Fruit fly (Drosophila melanogaster) whole organism, embryonic: ENCODE results near the gene CG10431.

Experiments used
- ATbp ChIP-seq: fragments of 200-800 bp; sonication (Bioruptor generic); optimal IDR thresholded peaks from 2 replicates; lab custom pipeline; 2017; ENCODE audit warnings: missing biosample characterization, mild to moderate bottlenecking, missing genetic modification characterization, missing genetic modification reagents
- Antp ChIP-seq: fragments of 200-800 bp; sonication (Bioruptor generic); optimal IDR thresholded peaks from 3 replicates; lab custom pipeline; 2016; ENCODE audit warnings: missing biosample characterization, missing genetic modification characterization
- Awh ChIP-seq: fragments of 200-800 bp; sonication (Bioruptor generic); IDR thresholded peaks from 2 replicates; pipeline ENCODE4, ENCODE4 v1.3.6; 2022; ENCODE audit warnings: missing biosample characterization, missing genetic modification characterization
- CG10147 ChIP-seq: fragments of 200-800 bp; sonication (Bioruptor generic); optimal IDR thresholded peaks from 2 replicates; lab custom pipeline; 2019; ENCODE audit warnings: missing biosample characterization, mild to moderate bottlenecking, missing genetic modification characterization, moderate library complexity
- CG10209 ChIP-seq: fragments of 200-800 bp; sonication (Bioruptor generic); optimal IDR thresholded peaks from 3 replicates; lab custom pipeline; 2017; ENCODE audit warnings: missing biosample characterization, mild to moderate bottlenecking, missing genetic modification characterization, missing genetic modification reagents
- CG1024 ChIP-seq: fragments of 200-800 bp; sonication (Bioruptor generic); IDR thresholded peaks from 2 replicates; pipeline ENCODE4 v1.3.6; 2022; ENCODE audit warnings: missing biosample characterization, missing genetic modification characterization
- CG12299 ChIP-seq: fragments of 200-800 bp; sonication (Bioruptor generic); optimal IDR thresholded peaks from 2 replicates; lab custom pipeline; 2018; ENCODE audit warnings: missing biosample characterization, mild to moderate bottlenecking, missing genetic modification characterization
- CG1233 ChIP-seq: fragments of 200-800 bp; sonication (Bioruptor generic); optimal IDR thresholded peaks from 4 replicates; lab custom pipeline; 2018; ENCODE audit warnings: missing biosample characterization, mild to moderate bottlenecking, missing genetic modification characterization
- CG1529 ChIP-seq: fragments of 200-800 bp; sonication (Bioruptor generic); optimal IDR thresholded peaks from 3 replicates; lab custom pipeline; 2018; ENCODE audit warnings: missing biosample characterization, missing genetic modification characterization
- CG15601 ChIP-seq: fragments of 200-800 bp; sonication (Bioruptor generic); optimal IDR thresholded peaks from 3 replicates; lab custom pipeline; 2019; ENCODE audit warnings: missing biosample characterization, mild to moderate bottlenecking, missing genetic modification characterization, moderate library complexity
- CG15696 ChIP-seq: fragments of 200-800 bp; sonication (Bioruptor generic); optimal IDR thresholded peaks from 2 replicates; lab custom pipeline; 2019; ENCODE audit warnings: missing biosample characterization, mild to moderate bottlenecking, missing genetic modification characterization, moderate library complexity
- CG17328 ChIP-seq: fragments of 200-800 bp; sonication (Bioruptor generic); IDR thresholded peaks from 2 replicates; pipeline ENCODE4 v1.3.6; 2022; ENCODE audit warnings: missing biosample characterization, missing genetic modification characterization
- CG17802 ChIP-seq: fragments of 200-800 bp; sonication (Bioruptor generic); optimal IDR thresholded peaks from 2 replicates; lab custom pipeline; 2018; ENCODE audit warnings: missing biosample characterization, mild to moderate bottlenecking, missing genetic modification characterization, moderate library complexity
- CG2120 ChIP-seq: fragments of 200-800 bp; sonication (Bioruptor generic); optimal IDR thresholded peaks from 3 replicates; lab custom pipeline; 2016; ENCODE audit warnings: missing biosample characterization, missing genetic modification characterization
- CG3281 ChIP-seq: fragments of 200-800 bp; sonication (Bioruptor generic); optimal IDR thresholded peaks from 3 replicates; lab custom pipeline; 2017; ENCODE audit warnings: missing biosample characterization, mild to moderate bottlenecking, missing genetic modification characterization
- CG34224 ChIP-seq: fragments of 200-800 bp; sonication (Bioruptor generic); IDR thresholded peaks from 3 replicates; pipeline ENCODE4 v1.3.6; 2022; ENCODE audit warnings: missing biosample characterization, missing genetic modification characterization; ENCODE audit not compliant: partially characterized antibody
- CG4424 ChIP-seq: fragments of 200-800 bp; sonication (Bioruptor generic); optimal IDR thresholded peaks from 3 replicates; lab custom pipeline; 2016; ENCODE audit warnings: missing biosample characterization, missing genetic modification characterization
- CG5180 ChIP-seq: fragments of 200-800 bp; sonication (Bioruptor generic); optimal IDR thresholded peaks from 3 replicates; lab custom pipeline; 2017; ENCODE audit warnings: missing biosample characterization, missing genetic modification characterization, mild to moderate bottlenecking, moderate library complexity, missing genetic modification reagents
- CG6683 ChIP-seq: fragments of 200-800 bp; sonication (Bioruptor generic); optimal IDR thresholded peaks from 2 replicates; lab custom pipeline; 2017; ENCODE audit warnings: missing biosample characterization, mild to moderate bottlenecking, missing genetic modification characterization, missing genetic modification reagents
- CG6813 ChIP-seq: fragments of 200-800 bp; sonication (Bioruptor generic); optimal IDR thresholded peaks from 2 replicates; lab custom pipeline; 2017; ENCODE audit warnings: missing biosample characterization, missing genetic modification characterization, mild to moderate bottlenecking, moderate library complexity, missing genetic modification reagents
- CG8281 ChIP-seq: fragments of 200-800 bp; sonication (Bioruptor generic); optimal IDR thresholded peaks from 2 replicates; lab custom pipeline; 2018; ENCODE audit warnings: missing biosample characterization, mild to moderate bottlenecking, missing genetic modification characterization, moderate library complexity
- D19A ChIP-seq: fragments of 200-800 bp; optimal IDR thresholded peaks from 3 replicates; lab custom pipeline; 2019; ENCODE audit warnings: missing biosample characterization, mild to moderate bottlenecking, missing genetic modification characterization, moderate library complexity
- HLHmδ ChIP-seq: fragments of 200-800 bp; sonication (Bioruptor generic); optimal IDR thresholded peaks from 2 replicates; lab custom pipeline; 2018; ENCODE audit warnings: missing biosample characterization, mild to moderate bottlenecking, missing genetic modification characterization, moderate library complexity
- NFAT ChIP-seq: fragments of 200-800 bp; sonication (Bioruptor generic); IDR thresholded peaks from 2 replicates; pipeline ENCODE4 v1.3.6; 2022; ENCODE audit warnings: missing biosample characterization, missing genetic modification characterization
- Nf-YB ChIP-seq: fragments of 200-800 bp; sonication (Bioruptor generic); optimal IDR thresholded peaks from 3 replicates; lab custom pipeline; 2019; ENCODE audit warnings: missing biosample characterization, mild to moderate bottlenecking, missing genetic modification characterization, moderate library complexity
- Sry-β ChIP-seq: fragments of 200-800 bp; sonication (Bioruptor generic); optimal IDR thresholded peaks from 2 replicates; lab custom pipeline; 2018; ENCODE audit warnings: missing biosample characterization, mild to moderate bottlenecking, missing genetic modification characterization, moderate library complexity
- Vsx1 ChIP-seq: fragments of 200-800 bp; sonication (Bioruptor generic); optimal IDR thresholded peaks from 2 replicates; lab custom pipeline; 2017; ENCODE audit warnings: missing biosample characterization, mild to moderate bottlenecking, missing genetic modification characterization, missing genetic modification reagents
- ac ChIP-seq: fragments of 200-800 bp; sonication (Bioruptor generic); optimal IDR thresholded peaks from 3 replicates; lab custom pipeline; 2017; ENCODE audit warnings: missing biosample characterization, mild to moderate bottlenecking, missing genetic modification characterization
- az2 ChIP-seq: fragments of 200-800 bp; sonication (Bioruptor generic); optimal IDR thresholded peaks from 3 replicates; lab custom pipeline; 2016; ENCODE audit warnings: missing biosample characterization, missing genetic modification characterization
- chinmo ChIP-seq: fragments of 200-800 bp; sonication (Bioruptor generic); IDR thresholded peaks from 4 replicates; pipeline ENCODE4 v1.3.6; 2022; ENCODE audit warnings: missing biosample characterization, missing genetic modification characterization; ENCODE audit not compliant: partially characterized antibody
- croc ChIP-seq: fragments of 200-800 bp; sonication (Bioruptor generic); conservative IDR thresholded peaks from 3 replicates; pipeline ENCODE4 v1.3.6; 2022; ENCODE audit warnings: missing biosample characterization, missing genetic modification characterization
- danr ChIP-seq: fragments of 200-800 bp; sonication (Bioruptor generic); IDR thresholded peaks from 2 replicates; pipeline ENCODE4 v1.3.6; 2022; ENCODE audit warnings: missing biosample characterization, missing genetic modification characterization
- disco-r ChIP-seq: fragments of 200-800 bp; sonication (Bioruptor generic); optimal IDR thresholded peaks from 2 replicates; lab custom pipeline; 2016; ENCODE audit warnings: missing biosample characterization, missing genetic modification characterization
- dmrt11E ChIP-seq: fragments of 200-800 bp; sonication (Bioruptor generic); optimal IDR thresholded peaks from 3 replicates; lab custom pipeline; 2018; ENCODE audit warnings: missing biosample characterization, mild to moderate bottlenecking, missing genetic modification characterization, moderate library complexity
- gce ChIP-seq: fragments of 200-800 bp; sonication (Bioruptor generic); IDR thresholded peaks from 3 replicates; pipeline ENCODE4 v1.3.6; 2022; ENCODE audit warnings: missing biosample characterization, missing genetic modification characterization
- gro ChIP-seq: fragments of 200-800 bp; sonication (Bioruptor generic); optimal IDR thresholded peaks from 2 replicates; lab custom pipeline; 2016; ENCODE audit warnings: missing biosample characterization, missing genetic modification characterization
- hbn ChIP-seq: fragments of 200-800 bp; sonication (Bioruptor generic); IDR thresholded peaks from 2 replicates; pipeline ENCODE4 v1.3.6; 2022; ENCODE audit warnings: missing biosample characterization, missing genetic modification characterization; ENCODE audit not compliant: partially characterized antibody
- hth ChIP-seq: fragments of >200 bp; optimal IDR thresholded peaks from 2 replicates; lab custom pipeline; 2017; ENCODE audit warnings: inconsistent platforms
- kay ChIP-seq: fragments of 200-800 bp; sonication (Bioruptor generic); optimal IDR thresholded peaks from 2 replicates; lab custom pipeline; 2016; ENCODE audit warnings: missing biosample characterization, missing genetic modification characterization
- lmd ChIP-seq: fragments of 200-800 bp; sonication (Bioruptor generic); IDR thresholded peaks from 2 replicates; pipeline ENCODE4 v1.3.6; 2022; ENCODE audit warnings: missing biosample characterization, missing genetic modification characterization
- odd ChIP-seq: fragments of 200-800 bp; sonication (Bioruptor generic); optimal IDR thresholded peaks from 2 replicates; lab custom pipeline; 2017; ENCODE audit warnings: missing biosample characterization, mild to moderate bottlenecking, missing genetic modification characterization
- p53 ChIP-seq: fragments of 200-800 bp; sonication (Bioruptor generic); optimal IDR thresholded peaks from 2 replicates; lab custom pipeline; 2016; ENCODE audit warnings: missing biosample characterization, missing genetic modification characterization
- phol ChIP-seq: fragments of 200-800 bp; sonication (Bioruptor generic); optimal IDR thresholded peaks from 3 replicates; lab custom pipeline; 2018; ENCODE audit warnings: missing biosample characterization, mild to moderate bottlenecking, missing genetic modification characterization, moderate library complexity
- sens ChIP-seq: fragments of 200-800 bp; sonication (Bioruptor generic); peaks from one replicate; lab custom pipeline; 2016; ENCODE audit warnings: missing biosample characterization, missing genetic modification characterization
- slbo ChIP-seq: fragments of 200-800 bp; sonication (Bioruptor generic); IDR thresholded peaks from 2 replicates; pipeline ENCODE4 v1.3.6; 2022; ENCODE audit warnings: missing biosample characterization, missing genetic modification characterization
- sob ChIP-seq: fragments of 200-800 bp; sonication (Bioruptor generic); IDR thresholded peaks from 2 replicates; pipeline ENCODE4 v1.3.6; 2022; ENCODE audit warnings: missing biosample characterization, missing genetic modification characterization
- sr ChIP-seq: fragments of 200-800 bp; sonication (Bioruptor generic); IDR thresholded peaks from 3 replicates; pipeline ENCODE4 v1.3.6; 2022; ENCODE audit warnings: missing biosample characterization, missing genetic modification characterization
- tup ChIP-seq: fragments of 200-800 bp; sonication (Bioruptor generic); optimal IDR thresholded peaks from 2 replicates; lab custom pipeline; 2016; ENCODE audit warnings: missing biosample characterization, mild to moderate bottlenecking, missing genetic modification characterization, moderate library complexity
- tx ChIP-seq: fragments of 200-800 bp; sonication (Bioruptor generic); optimal IDR thresholded peaks from 2 replicates; lab custom pipeline; 2016; ENCODE audit warnings: missing biosample characterization, missing genetic modification characterization
- wor ChIP-seq: fragments of 200-800 bp; sonication (Bioruptor generic); IDR thresholded peaks from 2 replicates; pipeline ENCODE4 v1.3.6; 2022; ENCODE audit warnings: missing biosample characterization, missing genetic modification characterization

Gene CG10431

dm6 chr2L:18944175-18945012 lies 30.1 kb upstream of the CG10431 start (continued):
- TF ChIP-seq tup = no peak
- peak; percentile 10 for TF ChIP-seq gro (GFP tag; lab: Kevin White, UChicago)
- TF ChIP-seq Antp (GFP tag; lab: Kevin White, UChicago) = no peak
- TF ChIP-seq slbo (GFP tag; lab: Robert Waterston, UW) = no peak
- TF ChIP-seq dmrt11E (tag; lab: Kevin White, UChicago) = peak; percentile 8
- TF ChIP-seq disco-r (GFP tag; lab: Kevin White, UChicago) = no peak
- no peak for TF ChIP-seq Sry-β
- TF ChIP-seq CG17328 (GFP tag; lab: Robert Waterston, UW) = no peak
- no peak for TF ChIP-seq danr (GFP tag; lab: Robert Waterston, UW)
- no peak for TF ChIP-seq p53 (GFP tag; lab: Kevin White, UChicago)
- no peak for TF ChIP-seq CG15696
- peak; percentile 76 for TF ChIP-seq sens (GFP tag; lab: Kevin White, UChicago)
- peak; percentile 67 for TF ChIP-seq CG5180 (GFP tag; lab: Kevin White, UChicago)
- no peak for TF ChIP-seq CG34224
- TF ChIP-seq CG15601 = peak; percentile 34
- TF ChIP-seq Nf-YB = peak; percentile 23
- no peak for TF ChIP-seq kay (GFP tag; lab: Kevin White, UChicago)
- no peak for TF ChIP-seq Vsx1
- TF ChIP-seq sob (GFP tag; lab: Robert Waterston, UW) = no peak
- no peak for TF ChIP-seq CG2120 (GFP tag; lab: Kevin White, UChicago)
- TF ChIP-seq ac = no peak
- no peak for TF ChIP-seq CG3281 (GFP tag; lab: Kevin White, UChicago)
- TF ChIP-seq croc (GFP tag; lab: Robert Waterston, UW) = no peak
- no peak for TF ChIP-seq CG6683 (GFP tag; lab: Kevin White, UChicago)
- no peak for TF ChIP-seq phol (tag; lab: Kevin White, UChicago)
- TF ChIP-seq tx (GFP tag; lab: Kevin White, UChicago) = no peak
- TF ChIP-seq lmd (GFP tag; lab: Robert Waterston, UW) = no peak
- TF ChIP-seq CG17802 (tag; lab: Kevin White, UChicago) = no peak
- TF ChIP-seq chinmo (GFP tag; lab: Robert Waterston, UW) = no peak
- TF ChIP-seq hth (lab: Kevin White, UChicago) = no peak
- TF ChIP-seq odd (GFP tag; lab: Kevin White, UChicago) = peak; percentile 4
- no peak for TF ChIP-seq CG4424 (GFP tag; lab: Kevin White, UChicago)
- no peak for TF ChIP-seq CG10147
- no peak for TF ChIP-seq Awh
- TF ChIP-seq CG1024 (GFP tag; lab: Robert Waterston, UW) = no peak
- TF ChIP-seq NFAT (GFP tag; lab: Robert Waterston, UW) = no peak
- peak; percentile 21 for TF ChIP-seq CG6813 (GFP tag; lab: Kevin White, UChicago)
- TF ChIP-seq az2 (GFP tag; lab: Kevin White, UChicago) = no peak
- no peak for TF ChIP-seq ATbp (GFP tag; lab: Kevin White, UChicago)
- TF ChIP-seq sr (GFP tag; lab: Robert Waterston, UW) = no peak
- TF ChIP-seq CG8281 = no peak
- TF ChIP-seq gce (GFP tag; lab: Robert Waterston, UW) = no peak
- no peak for TF ChIP-seq CG1233
- no peak for TF ChIP-seq CG1529 (GFP tag; lab: Kevin White, UChicago)
- no peak for TF ChIP-seq CG12299
- no peak for TF ChIP-seq wor
- no peak for TF ChIP-seq hbn
- TF ChIP-seq CG10209 (GFP tag; lab: Kevin White, UChicago) = no peak
- TF ChIP-seq HLHmδ (GFP tag; lab: Kevin White, UChicago) = peak; percentile 80
- peak; percentile 23 for TF ChIP-seq D19A (tag; lab: Kevin White, UChicago)
